Worm (Caenorhabditis elegans) whole organism, young adult: ENCODE measurements around the gene dhs-13.

ENCODE experiments used
- F23B12.7 ChIP-seq: sonication (generic microtip); optimal IDR thresholded peaks from 2 replicates; lab custom pipeline; 2017; ENCODE audit warnings: missing genetic modification characterization, mild to moderate bottlenecking, missing compliant biosample characterization, antibody characterized with exemption, moderate library complexity; ENCODE audit not compliant: insufficient read depth
- F52B5.7 ChIP-seq: sonication (generic microtip); optimal IDR thresholded peaks from 2 replicates; lab custom pipeline; 2016; ENCODE audit warnings: mild to moderate bottlenecking, missing genetic modification characterization, missing compliant biosample characterization
- F57C9.4 ChIP-seq: sonication (generic microtip); optimal IDR thresholded peaks from 2 replicates; lab custom pipeline; 2017; ENCODE audit warnings: mild to moderate bottlenecking, missing genetic modification characterization, missing compliant biosample characterization
- Y53G8AR.9 ChIP-seq: fragments of 200-800 bp; sonication (Bioruptor generic); conservative IDR thresholded peaks from 2 replicates; pipeline ENCODE4 v1.3.6; 2022; ENCODE audit warnings: missing genetic modification reagents, missing genetic modification characterization, missing compliant biosample characterization
- Y56A3A.18 ChIP-seq: fragments of 200-800 bp; sonication (Bioruptor generic); IDR thresholded peaks from 2 replicates; pipeline ENCODE4 v1.3.6; 2022; ENCODE audit warnings: missing genetic modification reagents, missing genetic modification characterization, missing compliant biosample characterization
- Y79H2A.3 ChIP-seq: fragments of 200-800 bp; sonication (Bioruptor generic); conservative IDR thresholded peaks from 2 replicates; pipeline ENCODE4 v1.3.6; 2022; ENCODE audit warnings: missing genetic modification reagents, missing genetic modification characterization, missing compliant biosample characterization
- ama-1 ChIP-seq, 3 experiments: fragments of 150-350 bp in 1 of 3; sonication (generic microtip) in 2 of 3; optimal IDR thresholded peaks; 2 replicates each; lab custom pipeline; 2014 to 2018; ENCODE audit warnings: missing biosample characterization in 2 of 3, missing genetic modification characterization in 2 of 3, missing genetic modification reagents in 2 of 3
- aptf-3 ChIP-seq: fragments of 200-800 bp; sonication (Bioruptor generic); IDR thresholded peaks from 2 replicates; pipeline ENCODE4 v1.3.6; 2022; ENCODE audit warnings: missing genetic modification characterization, missing compliant biosample characterization
- attf-5 ChIP-seq: fragments of 200-800 bp; sonication (Bioruptor generic); optimal IDR thresholded peaks from 2 replicates; lab custom pipeline; 2018; ENCODE audit warnings: mild to moderate bottlenecking, missing genetic modification characterization, missing compliant biosample characterization
- attf-6 ChIP-seq: fragments of 200-800 bp; sonication (Bioruptor generic); IDR thresholded peaks from 2 replicates; pipeline ENCODE4 v1.3.6; 2022; ENCODE audit warnings: missing genetic modification reagents, missing genetic modification characterization, missing compliant biosample characterization
- ceh-100 ChIP-seq: fragments of 200-800 bp; sonication (Bioruptor generic); IDR thresholded peaks from 2 replicates; pipeline ENCODE4 v1.3.6; 2022; ENCODE audit warnings: missing genetic modification reagents, missing genetic modification characterization, missing compliant biosample characterization
- ceh-79 ChIP-seq: sonication (generic microtip); optimal IDR thresholded peaks from 2 replicates; lab custom pipeline; 2017; ENCODE audit warnings: mild to moderate bottlenecking, missing genetic modification characterization, missing compliant biosample characterization
- ceh-91 ChIP-seq: fragments of 200-800 bp; sonication (Bioruptor generic); IDR thresholded peaks from 2 replicates; pipeline ENCODE4 v1.3.6; 2022; ENCODE audit warnings: missing genetic modification reagents, missing genetic modification characterization, missing compliant biosample characterization
- chd-7 ChIP-seq: sonication (generic microtip); optimal IDR thresholded peaks from 2 replicates; lab custom pipeline; 2016; ENCODE audit warnings: mild to moderate bottlenecking, missing genetic modification characterization, moderate library complexity, missing compliant biosample characterization
- die-1 ChIP-seq: sonication (generic microtip); optimal IDR thresholded peaks from 2 replicates; lab custom pipeline; 2016; ENCODE audit warnings: missing genotype, mild to moderate bottlenecking, missing genetic modification characterization, missing compliant biosample characterization
- dpl-1 ChIP-seq: fragments of 150-350 bp; optimal IDR thresholded peaks from 2 replicates; lab custom pipeline; 2014; ENCODE audit warnings: missing biosample characterization, missing genetic modification reagents, missing genetic modification characterization
- egl-18 ChIP-seq: fragments of 200-800 bp; sonication (Bioruptor generic); IDR thresholded peaks from 2 replicates; pipeline ENCODE4 v1.3.6; 2022; ENCODE audit warnings: missing genetic modification reagents, missing genetic modification characterization, missing compliant biosample characterization
- ekl-4 ChIP-seq: fragments of 200-800 bp; sonication (Bioruptor generic); IDR thresholded peaks from 2 replicates; pipeline ENCODE4 v1.3.6; 2022; ENCODE audit warnings: missing genetic modification reagents, missing genetic modification characterization, missing compliant biosample characterization
- ets-4 ChIP-seq: fragments of 200-800 bp; sonication (Bioruptor generic); optimal IDR thresholded peaks from 2 replicates; lab custom pipeline; 2018; ENCODE audit warnings: mild to moderate bottlenecking, missing genetic modification characterization, missing compliant biosample characterization
- hlh-12 ChIP-seq: sonication (generic microtip); optimal IDR thresholded peaks from 2 replicates; lab custom pipeline; 2016; ENCODE audit warnings: missing genetic modification characterization, missing compliant biosample characterization
- hmg-1.2 ChIP-seq: fragments of 200-800 bp; sonication (Bioruptor generic); IDR thresholded peaks from 2 replicates; pipeline ENCODE4 v1.3.6; 2022; ENCODE audit warnings: missing genetic modification reagents, missing genetic modification characterization, missing compliant biosample characterization
- hsf-1 ChIP-seq: fragments of 200-800 bp; sonication (Bioruptor generic); IDR thresholded peaks from 2 replicates; pipeline ENCODE4 v1.3.6; 2022; ENCODE audit warnings: missing genetic modification reagents, missing genetic modification characterization, missing compliant biosample characterization
- lag-1 ChIP-seq: fragments of 200-800 bp; sonication (Bioruptor generic); IDR thresholded peaks from 2 replicates; pipeline ENCODE4 v1.3.6; 2022; ENCODE audit warnings: missing genetic modification reagents, missing genetic modification characterization, missing compliant biosample characterization
- let-607 ChIP-seq, 2 experiments: fragments of 200-800 bp in 1 of 2; sonication (Bioruptor generic) in 1 of 2; sonication (generic microtip) in 1 of 2; optimal IDR thresholded peaks; 2 replicates each; lab custom pipeline; 2016 to 2018; ENCODE audit warnings: mild to moderate bottlenecking in 2 of 2, missing compliant biosample characterization in 2 of 2, missing genetic modification characterization in 2 of 2, moderate library complexity in 2 of 2, missing genotype in 1 of 2
- lin-40 ChIP-seq: sonication (generic microtip); optimal IDR thresholded peaks from 2 replicates; lab custom pipeline; 2016; ENCODE audit warnings: missing genetic modification characterization, mild to moderate bottlenecking, missing compliant biosample characterization, missing genotype, missing genetic modification reagents
- lsl-1 ChIP-seq: fragments of 200-800 bp; sonication (Bioruptor generic); optimal IDR thresholded peaks from 2 replicates; lab custom pipeline; 2018; ENCODE audit warnings: mild to moderate bottlenecking, missing genetic modification characterization, moderate library complexity, missing compliant biosample characterization
- madf-8 ChIP-seq: fragments of 200-800 bp; sonication (Bioruptor generic); conservative IDR thresholded peaks from 2 replicates; pipeline ENCODE4 v1.3.6; 2022; ENCODE audit warnings: missing genetic modification reagents, missing genetic modification characterization, missing compliant biosample characterization
- nhr-179 ChIP-seq: sonication (generic microtip); optimal IDR thresholded peaks from 2 replicates; lab custom pipeline; 2016; ENCODE audit warnings: mild to moderate bottlenecking, missing genetic modification characterization, missing compliant biosample characterization
- nhr-80 ChIP-seq: sonication (generic microtip); optimal IDR thresholded peaks from 2 replicates; lab custom pipeline; 2016; ENCODE audit warnings: missing genetic modification characterization, missing compliant biosample characterization
- pbrm-1 ChIP-seq: fragments of 200-800 bp; sonication (Bioruptor generic); IDR thresholded peaks from 2 replicates; pipeline ENCODE4 v1.3.6; 2022; ENCODE audit warnings: missing genetic modification reagents, missing genetic modification characterization, missing compliant biosample characterization
- pha-4 ChIP-seq: fragments of 150-350 bp; sonication (generic microtip); optimal IDR thresholded peaks from 2 replicates; lab custom pipeline; 2014; ENCODE audit warnings: missing biosample characterization, missing genetic modification reagents, missing genetic modification characterization
- sea-2 ChIP-seq: fragments of 200-800 bp; sonication (Bioruptor generic); IDR thresholded peaks from 2 replicates; pipeline ENCODE4 v1.3.6; 2022; ENCODE audit warnings: missing genetic modification characterization, missing compliant biosample characterization
- snpc-1.1 ChIP-seq: sonication (generic microtip); optimal IDR thresholded peaks from 2 replicates; lab custom pipeline; 2017; ENCODE audit warnings: missing genetic modification characterization, mild to moderate bottlenecking, missing compliant biosample characterization, antibody characterized with exemption, moderate library complexity, missing genotype, missing genetic modification reagents; ENCODE audit not compliant: insufficient read depth
- xnd-1 ChIP-seq: sonication (generic microtip); optimal IDR thresholded peaks from 2 replicates; lab custom pipeline; 2016; ENCODE audit warnings: missing genotype, missing genetic modification reagents, missing genetic modification characterization, missing compliant biosample characterization
- zfh-2 ChIP-seq: fragments of 200-800 bp; sonication (Bioruptor generic); conservative IDR thresholded peaks from 2 replicates; pipeline ENCODE4 v1.3.6; 2022; ENCODE audit warnings: missing genetic modification reagents, missing genetic modification characterization, missing compliant biosample characterization
- zim-3 ChIP-seq: sonication (generic microtip); optimal IDR thresholded peaks from 2 replicates; lab custom pipeline; 2017; ENCODE audit warnings: mild to moderate bottlenecking, missing genetic modification characterization, moderate library complexity, missing compliant biosample characterization
- ztf-26 ChIP-seq: sonication (generic microtip); optimal IDR thresholded peaks from 2 replicates; lab custom pipeline; 2017; ENCODE audit warnings: missing genetic modification characterization, missing compliant biosample characterization
- ztf-28 ChIP-seq: fragments of 200-800 bp; sonication (Bioruptor generic); IDR thresholded peaks from 2 replicates; pipeline ENCODE4 v1.3.6; 2022; ENCODE audit warnings: missing genetic modification reagents, missing genetic modification characterization, missing compliant biosample characterization

Gene dhs-13

ce11 chrV:1794218-1794617 is 22.7 kb upstream of the dhs-13 start, which contains the start of gene F36H9.1:
Gene F36H9.1, plus strand, starts transcription at chrV:1794518.
- no peak for TF ChIP-seq lsl-1 (GFP tag; lab: Kevin White, UChicago)
- no peak for TF ChIP-seq pbrm-1 (GFP tag; lab: Robert Waterston, UW)
- no peak for TF ChIP-seq F23B12.7
- TF ChIP-seq zfh-2 (GFP tag; lab: Robert Waterston, UW), result no peak
- TF ChIP-seq snpc-1.1 (tag; lab: Kevin White, UChicago), result no peak
- no peak for TF ChIP-seq Y53G8AR.9 (GFP tag; lab: Robert Waterston, UW)
- no peak for TF ChIP-seq hmg-1.2
- TF ChIP-seq F52B5.7 (tag; lab: Kevin White, UChicago), result no peak
- no peak for TF ChIP-seq Y79H2A.3
- TF ChIP-seq xnd-1 (tag; lab: Kevin White, UChicago), result no peak

ce11 chrV:1789495-1789894 is 18.0 kb upstream of the dhs-13 start:
- no peak for TF ChIP-seq dpl-1 (GFP tag; lab: Kevin White, UChicago)
- TF ChIP-seq hlh-12 (tag; lab: Kevin White, UChicago), result no peak
- no peak for TF ChIP-seq ekl-4 (GFP tag; lab: Robert Waterston, UW)
- TF ChIP-seq ama-1 (optimal IDR thresholded peaks at IDR 0.05; lab: Kevin White, UChicago), result no peak
- TF ChIP-seq ama-1 (GFP tag; optimal IDR thresholded peaks at IDR 0.05; lab: Kevin White, UChicago), result no peak
- no peak for TF ChIP-seq ceh-91 (GFP tag; lab: Robert Waterston, UW)
- TF ChIP-seq let-607 (tag; optimal IDR thresholded peaks at IDR 0.05; lab: Kevin White, UChicago), result no peak
- no peak for TF ChIP-seq F52B5.7 (tag; lab: Kevin White, UChicago)
- no peak for TF ChIP-seq ceh-79 (tag; lab: Kevin White, UChicago)
- TF ChIP-seq lag-1 (GFP tag; lab: Robert Waterston, UW), result no peak
- no peak for TF ChIP-seq egl-18 (GFP tag; lab: Robert Waterston, UW)
- TF ChIP-seq ztf-28 (GFP tag; lab: Robert Waterston, UW), result no peak
- no peak for TF ChIP-seq Y56A3A.18 (GFP tag; lab: Robert Waterston, UW)
- TF ChIP-seq madf-8, result no peak
- TF ChIP-seq attf-6, result no peak
- TF ChIP-seq attf-5, result no peak
- no peak for TF ChIP-seq F57C9.4 (tag; lab: Kevin White, UChicago)

ce11 chrV:1788157-1788556 is 16.6 kb upstream of the dhs-13 start, which contains the start of gene F36H9.2:
Gene F36H9.2, plus strand, starts transcription at chrV:1788457.
- TF ChIP-seq pha-4 (tag; lab: Kevin White, UChicago) (no peak), ztf-26 (tag; lab: Kevin White, UChicago) (no peak), zim-3 (tag; lab: Kevin White, UChicago) (no peak), sea-2 (no peak), aptf-3 (no peak), dpl-1 (GFP tag; lab: Kevin White, UChicago) (no peak), lin-40 (tag; lab: Kevin White, UChicago) (no peak), nhr-179 (no peak), chd-7 (tag; lab: Kevin White, UChicago) (no peak), hsf-1 (no peak), ets-4 (no peak), die-1 (tag; lab: Kevin White, UChicago) (no peak), ceh-100 (GFP tag; lab: Robert Waterston, UW) (no peak), ama-1 (optimal IDR thresholded peaks at IDR 0.05; lab: Kevin White, UChicago) (no peak), ama-1 (GFP tag; optimal IDR thresholded peaks at IDR 0.05; lab: Kevin White, UChicago) (no peak), nhr-80 (tag; lab: Kevin White, UChicago) (no peak)
